Worm (Caenorhabditis elegans): Measurements from ENCODE around the gene imp-3.

- no peak for TF ChIP-seq nhr-28 (tag; optimal IDR thresholded peaks at IDR 0.05)
- TF ChIP-seq fos-1 (tag; optimal IDR thresholded peaks at IDR 0.05): no peak
- no peak for TF ChIP-seq nhr-77 (tag; optimal IDR thresholded peaks at IDR 0.05)
- no peak for TF ChIP-seq unc-62 (GFP tag; optimal IDR thresholded peaks at IDR 0.05)
- TF ChIP-seq nhr-237 (tag; optimal IDR thresholded peaks at IDR 0.05): no peak
These were observed 27.1 kb upstream of the imp-3 start for ce11 chrIV:7816402-7817102.

All from whole organism, L3 larva.